Worm (Caenorhabditis elegans) whole organism, L1 larva: Measurements from ENCODE around the gene ZC317.7.

Source experiments
- ama-1 ChIP-seq: fragments of 150-350 bp; optimal IDR thresholded peaks from 2 replicates; lab custom pipeline; 2014
- ceh-63 ChIP-seq: fragments of 200-800 bp; sonication (Bioruptor generic); optimal IDR thresholded peaks from 2 replicates; lab custom pipeline; 2018; ENCODE audit warnings: mild to moderate bottlenecking, missing genetic modification characterization, missing compliant biosample characterization
- ceh-82 ChIP-seq, 3 experiments: fragments of 150-350 bp in 1 of 3; sonication (generic microtip) in 2 of 3; optimal IDR thresholded peaks; 2 replicates each; lab custom pipeline; 2014 to 2017; ENCODE audit warnings: missing biosample characterization in 3 of 3, missing genetic modification characterization in 3 of 3
- ceh-88 ChIP-seq: fragments of 200-800 bp; sonication (Bioruptor generic); IDR thresholded peaks from 2 replicates; pipeline ENCODE4 v1.3.6; 2022; ENCODE audit warnings: missing genetic modification characterization, missing compliant biosample characterization
- dpl-1 ChIP-seq, 3 experiments: fragments of 150-350 bp in 2 of 3; sonication (generic microtip) in 1 of 3; optimal IDR thresholded peaks; 2 replicates each; lab custom pipeline; 2014 to 2017; ENCODE audit warnings: missing biosample characterization in 3 of 3, missing genetic modification characterization in 3 of 3, missing genetic modification reagents in 3 of 3
- efl-1 ChIP-seq, 4 experiments: fragments of 150-350 bp; optimal IDR thresholded peaks in 3 of 4; peaks in 1 of 4; 1 replicate in 1 of 4; 2 replicates in 3 of 4; lab custom pipeline; 2014; ENCODE audit warnings: missing biosample characterization in 2 of 4, missing genetic modification characterization in 2 of 4, missing genetic modification reagents in 2 of 4
- efl-3 ChIP-seq: fragments of 200-800 bp; sonication (Bioruptor generic); optimal IDR thresholded peaks from 2 replicates; lab custom pipeline; 2018; ENCODE audit warnings: mild to moderate bottlenecking, missing genetic modification characterization, missing compliant biosample characterization
- egl-13 ChIP-seq: sonication (generic microtip); optimal IDR thresholded peaks from 2 replicates; lab custom pipeline; 2016; ENCODE audit warnings: missing genotype, missing genetic modification reagents, missing genetic modification characterization, missing compliant biosample characterization
- egl-27 ChIP-seq, 2 experiments: fragments of 150-350 bp in 1 of 2; sonication (generic microtip); optimal IDR thresholded peaks; 3 replicates each; lab custom pipeline; 2017 to 2018; ENCODE audit warnings: missing biosample characterization in 2 of 2, missing genetic modification characterization in 2 of 2, missing genetic modification reagents in 2 of 2
- elt-2 ChIP-seq: sonication (generic microtip); optimal IDR thresholded peaks from 2 replicates; lab custom pipeline; 2016; ENCODE audit warnings: missing genetic modification characterization, mild to moderate bottlenecking, inconsistent platforms, missing compliant biosample characterization, missing genetic modification reagents
- elt-3 ChIP-seq, 6 experiments: fragments of 150-350 bp in 1 of 6; sonication (generic microtip); optimal IDR thresholded peaks; 2 replicates each; lab custom pipeline; 2017 to 2018; ENCODE audit warnings: missing biosample characterization in 6 of 6, missing genetic modification characterization in 6 of 6, inconsistent platforms in 1 of 6
- ets-5 ChIP-seq: fragments of 200-800 bp; sonication (Bioruptor generic); IDR thresholded peaks from 2 replicates; pipeline ENCODE4 v1.3.6; 2022; ENCODE audit warnings: missing genetic modification characterization, missing compliant biosample characterization
- hlh-17 ChIP-seq: fragments of 200-800 bp; sonication (Bioruptor generic); optimal IDR thresholded peaks from 2 replicates; lab custom pipeline; 2018; ENCODE audit warnings: missing genetic modification characterization, mild to moderate bottlenecking, missing compliant biosample characterization, moderate library complexity, borderline replicate concordance
- irx-1 ChIP-seq: sonication (generic microtip); optimal IDR thresholded peaks from 2 replicates; lab custom pipeline; 2016; ENCODE audit warnings: missing genetic modification characterization, missing compliant biosample characterization
- isw-1 ChIP-seq: fragments of 200-800 bp; sonication (Bioruptor generic); IDR thresholded peaks from 2 replicates; pipeline ENCODE4 v1.3.6; 2022; ENCODE audit warnings: missing genetic modification characterization, missing compliant biosample characterization
- jun-1 ChIP-seq: fragments of 150-350 bp; optimal IDR thresholded peaks from 2 replicates; lab custom pipeline; 2014; ENCODE audit warnings: missing biosample characterization, missing genetic modification reagents, missing genetic modification characterization
- lin-14 ChIP-seq: fragments of 200-800 bp; sonication (Bioruptor generic); optimal IDR thresholded peaks from 2 replicates; lab custom pipeline; 2018; ENCODE audit warnings: mild to moderate bottlenecking, missing genetic modification characterization, moderate library complexity, missing compliant biosample characterization
- lin-15B ChIP-seq: fragments of 150-350 bp; sonication (generic microtip); optimal IDR thresholded peaks from 3 replicates; lab custom pipeline; 2014; ENCODE audit warnings: missing biosample characterization, missing genetic modification characterization
- lin-35 ChIP-seq, 2 experiments: fragments of 150-350 bp; optimal IDR thresholded peaks; 2 replicates each; lab custom pipeline; 2014; ENCODE audit warnings: missing biosample characterization in 2 of 2, missing genetic modification characterization in 2 of 2, missing genetic modification reagents in 2 of 2
- lin-39 ChIP-seq: fragments of 150-350 bp; optimal IDR thresholded peaks from 2 replicates; lab custom pipeline; 2014; ENCODE audit warnings: missing biosample characterization, missing genetic modification reagents, missing genetic modification characterization
- nhr-12 ChIP-seq: sonication (generic microtip); optimal IDR thresholded peaks from 2 replicates; lab custom pipeline; 2017; ENCODE audit warnings: missing biosample characterization, missing genetic modification characterization
- nhr-237 ChIP-seq: fragments of 150-350 bp; optimal IDR thresholded peaks from 2 replicates; lab custom pipeline; 2014; ENCODE audit warnings: missing biosample characterization, missing genetic modification characterization
- nhr-28 ChIP-seq: fragments of 150-350 bp; optimal IDR thresholded peaks from 2 replicates; lab custom pipeline; 2014; ENCODE audit warnings: missing biosample characterization, missing genetic modification characterization
- nhr-47 ChIP-seq: sonication (generic microtip); optimal IDR thresholded peaks from 2 replicates; lab custom pipeline; 2016; ENCODE audit warnings: mild to moderate bottlenecking, missing genetic modification characterization, moderate library complexity, missing compliant biosample characterization
- nhr-71 ChIP-seq: sonication (generic microtip); optimal IDR thresholded peaks from 2 replicates; lab custom pipeline; 2016; ENCODE audit warnings: mild to moderate bottlenecking, missing genetic modification characterization, moderate library complexity, missing compliant biosample characterization
- nhr-76 ChIP-seq: sonication (generic microtip); optimal IDR thresholded peaks from 2 replicates; lab custom pipeline; 2017; ENCODE audit warnings: missing biosample characterization, missing genetic modification characterization
- nhr-77 ChIP-seq: fragments of 150-350 bp; optimal IDR thresholded peaks from 2 replicates; lab custom pipeline; 2014; ENCODE audit warnings: missing biosample characterization, missing genetic modification characterization
- nhr-90 ChIP-seq: sonication (generic microtip); optimal IDR thresholded peaks from 2 replicates; lab custom pipeline; 2016; ENCODE audit warnings: mild to moderate bottlenecking, missing genetic modification characterization, missing compliant biosample characterization; ENCODE audit not compliant: poor library complexity
- skn-1 ChIP-seq: fragments of 150-350 bp; optimal IDR thresholded peaks from 2 replicates; lab custom pipeline; 2014; ENCODE audit warnings: missing biosample characterization, missing genetic modification characterization
- snpc-4 ChIP-seq: fragments of 150-350 bp; optimal IDR thresholded peaks from 2 replicates; lab custom pipeline; 2014; ENCODE audit warnings: missing biosample characterization, missing genetic modification characterization
- snu-23 ChIP-seq: sonication (generic microtip); optimal IDR thresholded peaks from 2 replicates; lab custom pipeline; 2016; ENCODE audit warnings: missing genetic modification characterization, missing compliant biosample characterization
- unc-130 ChIP-seq: fragments of 150-350 bp; optimal IDR thresholded peaks from 2 replicates; lab custom pipeline; 2017; ENCODE audit warnings: missing biosample characterization, missing genetic modification characterization, inconsistent platforms
- unc-30 ChIP-seq: sonication (generic microtip); optimal IDR thresholded peaks from 2 replicates; lab custom pipeline; 2017; ENCODE audit warnings: missing biosample characterization, missing genetic modification characterization
- unc-86 ChIP-seq: sonication (generic microtip); optimal IDR thresholded peaks from 2 replicates; lab custom pipeline; 2016; ENCODE audit warnings: missing genetic modification characterization, missing compliant biosample characterization
- vab-15 ChIP-seq: sonication (generic microtip); optimal IDR thresholded peaks from 2 replicates; lab custom pipeline; 2017; ENCODE audit warnings: missing genotype, mild to moderate bottlenecking, missing genetic modification characterization, missing compliant biosample characterization
- xbp-1 ChIP-seq: sonication (generic microtip); optimal IDR thresholded peaks from 2 replicates; lab custom pipeline; 2016; ENCODE audit warnings: missing genetic modification characterization, missing compliant biosample characterization
- zag-1 ChIP-seq: fragments of 150-350 bp; optimal IDR thresholded peaks from 2 replicates; lab custom pipeline; 2014; ENCODE audit warnings: missing biosample characterization, missing genetic modification characterization

ZC317.7 gene

ce11 chrV:5490205-5490604 is 19.4 kb upstream of the ZC317.7 start, which contains the start of gene T05C3.6:
TSS of gene T05C3.6 (plus strand) at chrV:5490445.
- TF ChIP-seq unc-86 (tag; lab: Kevin White, UChicago): no peak
- no peak for TF ChIP-seq lin-39 (tag; lab: Kevin White, UChicago)
- TF ChIP-seq nhr-237: no peak
- TF ChIP-seq efl-1 (optimal IDR thresholded peaks at IDR 0.05; lab: Kevin White, UChicago): no peak
- no peak for TF ChIP-seq efl-1 (GFP tag; optimal IDR thresholded peaks at IDR 0.05 in 1 of 2; lab: Kevin White, UChicago)
- TF ChIP-seq elt-2 (tag; lab: Kevin White, UChicago): peak; percentile 76
- no peak for TF ChIP-seq unc-130 (tag; lab: Kevin White, UChicago)
- no peak for TF ChIP-seq snpc-4
- TF ChIP-seq efl-3: no peak
- no peak for TF ChIP-seq nhr-71 (tag; lab: Kevin White, UChicago)
- no peak for TF ChIP-seq zag-1
- TF ChIP-seq ets-5 (GFP tag; lab: Robert Waterston, UW): no peak
- no peak for TF ChIP-seq nhr-90 (tag; lab: Kevin White, UChicago)
- TF ChIP-seq lin-35 (GFP tag; optimal IDR thresholded peaks at IDR 0.05; lab: Kevin White, UChicago): peak in 1 of 2 experiments; percentile 19
- TF ChIP-seq hlh-17 (GFP tag; lab: Kevin White, UChicago): no peak
- TF ChIP-seq irx-1 (tag; lab: Kevin White, UChicago): no peak
- TF ChIP-seq, all 84 proteins: peak for 2

- TF ChIP-seq nhr-28 (tag; lab: Kevin White, UChicago): no peak
- no peak for TF ChIP-seq ceh-82 (tag; optimal IDR thresholded peaks at IDR 0.05; lab: Kevin White, UChicago)
- TF ChIP-seq vab-15 (tag; lab: Kevin White, UChicago): no peak
- no peak for TF ChIP-seq unc-30
- no peak for TF ChIP-seq lin-15B (tag; lab: Kevin White, UChicago)
- TF ChIP-seq jun-1: no peak
- TF ChIP-seq skn-1: no peak
- no peak for TF ChIP-seq ama-1 (lab: Kevin White, UChicago)
- no peak for TF ChIP-seq ceh-88 (GFP tag; lab: Robert Waterston, UW)
- TF ChIP-seq irx-1 (tag; lab: Kevin White, UChicago): no peak
- no peak for TF ChIP-seq egl-27 (tag; optimal IDR thresholded peaks at IDR 0.05; lab: Kevin White, UChicago)
- TF ChIP-seq nhr-47 (tag; lab: Kevin White, UChicago): no peak
- no peak for TF ChIP-seq nhr-12 (tag; lab: Kevin White, UChicago)
- no peak for TF ChIP-seq elt-2 (tag; lab: Kevin White, UChicago)
Observed at ce11 chrV:5488766-5489165, 17.9 kb upstream of the ZC317.7 start, which contains the start of gene grl-18. TSS of gene grl-18 (minus strand) at chrV:5488866.

ce11 chrV:5487180-5487579 is 16.4 kb upstream of the ZC317.7 start:
- no peak for TF ChIP-seq xbp-1 (tag; lab: Kevin White, UChicago)
- TF ChIP-seq egl-13: no peak
- no peak for TF ChIP-seq elt-3 (tag; optimal IDR thresholded peaks at IDR 0.05; lab: Kevin White, UChicago)
- TF ChIP-seq nhr-76 (tag; lab: Kevin White, UChicago): no peak
- no peak for TF ChIP-seq dpl-1 (GFP tag; optimal IDR thresholded peaks at IDR 0.05; lab: Kevin White, UChicago)
- no peak for TF ChIP-seq nhr-77 (tag; lab: Kevin White, UChicago)
- no peak for TF ChIP-seq lin-14 (GFP tag; lab: Kevin White, UChicago)
- no peak for TF ChIP-seq snu-23 (GFP tag; lab: Kevin White, UChicago)
- no peak for TF ChIP-seq ama-1 (lab: Kevin White, UChicago)
- no peak for TF ChIP-seq zag-1
- no peak for TF ChIP-seq ceh-63
- no peak for TF ChIP-seq isw-1

ce11 chrV:5484866-5485265 is 14.0 kb upstream of the ZC317.7 start, which contains the start of gene srg-65:
TSS of gene srg-65 (minus strand) at chrV:5484966.
- TF ChIP-seq unc-130 (tag; lab: Kevin White, UChicago): no peak
